Worm (Caenorhabditis elegans) whole organism, L1 larva: Measurements from ENCODE around the gene rme-6.

Experiments
- C04F5.9 ChIP-seq: sonication (generic microtip); optimal IDR thresholded peaks from 2 replicates; lab custom pipeline; 2016; ENCODE audit warnings: missing genetic modification characterization, missing compliant biosample characterization
- lin-13 ChIP-seq: fragments of 150-350 bp; optimal IDR thresholded peaks from 2 replicates; lab custom pipeline; 2014; ENCODE audit warnings: missing biosample characterization, missing genetic modification reagents, missing genetic modification characterization
- lin-35 ChIP-seq, 2 experiments: fragments of 150-350 bp; optimal IDR thresholded peaks; 2 replicates each; lab custom pipeline; 2014; ENCODE audit warnings: missing biosample characterization in 2 of 2, missing genetic modification characterization in 2 of 2, missing genetic modification reagents in 2 of 2
- skn-1 ChIP-seq: fragments of 150-350 bp; optimal IDR thresholded peaks from 2 replicates; lab custom pipeline; 2014; ENCODE audit warnings: missing biosample characterization, missing genetic modification characterization
- swsn-7 ChIP-seq: sonication (generic microtip); optimal IDR thresholded peaks from 2 replicates; lab custom pipeline; 2016; ENCODE audit warnings: missing genetic modification characterization, missing compliant biosample characterization
- unc-62 ChIP-seq: fragments of 150-350 bp; optimal IDR thresholded peaks from 2 replicates; lab custom pipeline; 2014; ENCODE audit warnings: missing biosample characterization, missing genetic modification reagents, missing genetic modification characterization
- zag-1 ChIP-seq: fragments of 150-350 bp; optimal IDR thresholded peaks from 2 replicates; lab custom pipeline; 2014; ENCODE audit warnings: missing biosample characterization, missing genetic modification characterization
- ztf-4 ChIP-seq: fragments of 150-350 bp; optimal IDR thresholded peaks from 2 replicates; lab custom pipeline; 2014; ENCODE audit warnings: missing biosample characterization, missing genetic modification characterization

DNA sequence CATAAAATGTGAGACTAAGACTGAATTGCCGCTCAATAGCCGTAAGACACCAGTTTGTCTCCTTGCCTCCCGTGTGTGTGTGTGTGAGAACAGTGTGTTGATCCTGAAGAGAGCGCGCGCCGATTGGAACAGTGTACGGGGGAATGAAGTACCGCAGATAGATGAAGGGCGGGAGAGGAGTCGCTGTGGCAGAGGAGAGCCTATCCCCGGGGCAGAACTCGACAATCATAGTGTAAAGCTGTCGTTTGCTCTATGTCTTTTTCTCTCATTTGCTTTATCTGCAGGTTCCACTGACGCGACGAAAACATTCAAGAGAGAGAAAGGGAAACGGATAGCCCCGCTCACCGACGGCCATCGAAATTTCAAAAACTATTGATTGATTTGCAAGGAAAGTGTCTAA, 15.0 kb upstream of the rme-6 start:
- TF ChIP-seq skn-1 (tag; lab: Kevin White, UChicago) (peak; percentile 16), swsn-7 (no peak), zag-1 (tag; lab: Kevin White, UChicago) (no peak), lin-13 (GFP tag; lab: Kevin White, UChicago) (no peak), unc-62 (GFP tag; lab: Kevin White, UChicago) (no peak), lin-35 (GFP tag; optimal IDR thresholded peaks at IDR 0.05; lab: Kevin White, UChicago) (no peak), ztf-4 (tag; lab: Kevin White, UChicago) (no peak), C04F5.9 (tag; lab: Kevin White, UChicago) (no peak)
